Worm (Caenorhabditis elegans) whole organism, L2 larva: Measurements from ENCODE around the gene C29G2.3.

Experiments
- aly-2 ChIP-seq: fragments of 150-350 bp; optimal IDR thresholded peaks from 2 replicates; lab custom pipeline; 2014; ENCODE audit warnings: missing biosample characterization, missing genetic modification characterization
- ama-1 ChIP-seq: fragments of 150-350 bp; optimal IDR thresholded peaks from 2 replicates; lab custom pipeline; 2018; ENCODE audit warnings: inconsistent platforms
- ceh-82 ChIP-seq: fragments of 150-350 bp; optimal IDR thresholded peaks from 2 replicates; lab custom pipeline; 2014; ENCODE audit warnings: missing biosample characterization, missing genetic modification characterization
- peb-1 ChIP-seq: fragments of 150-350 bp; optimal IDR thresholded peaks from 2 replicates; lab custom pipeline; 2014; ENCODE audit warnings: missing biosample characterization, missing genetic modification characterization
- sma-9 ChIP-seq, 2 experiments: fragments of 150-350 bp in 1 of 2; sonication (generic microtip) in 1 of 2; optimal IDR thresholded peaks; 2 replicates each; lab custom pipeline; 2014 to 2016; ENCODE audit warnings: missing genetic modification characterization in 2 of 2, mild to moderate bottlenecking in 1 of 2, missing biosample characterization in 1 of 2, missing compliant biosample characterization in 1 of 2, missing genetic modification reagents in 1 of 2, moderate library complexity in 1 of 2
- zag-1 ChIP-seq: fragments of 150-350 bp; optimal IDR thresholded peaks from 2 replicates; lab custom pipeline; 2014; ENCODE audit warnings: missing biosample characterization, missing genetic modification characterization
- ztf-11 ChIP-seq: sonication (generic microtip); optimal IDR thresholded peaks from 2 replicates; lab custom pipeline; 2017; ENCODE audit warnings: missing biosample characterization, missing genetic modification characterization

- no peak for TF ChIP-seq ztf-11 (tag; lab: Kevin White, UChicago)
- no peak for TF ChIP-seq peb-1 (tag; lab: Kevin White, UChicago)
- TF ChIP-seq sma-9 (GFP tag; optimal IDR thresholded peaks at IDR 0.05; lab: Kevin White, UChicago) = no peak
- TF ChIP-seq sma-9 (tag; optimal IDR thresholded peaks at IDR 0.05; lab: Kevin White, UChicago) = no peak
- TF ChIP-seq zag-1 = no peak
- TF ChIP-seq ama-1 (lab: Kevin White, UChicago) = no peak
- no peak for TF ChIP-seq aly-2
- no peak for TF ChIP-seq ceh-82 (tag; lab: Kevin White, UChicago)
These were observed 15.0 kb downstream of the C29G2.3 start for ce11 chrV:2595720-2596119.
